Worm (Caenorhabditis elegans): ENCODE data around the gene C25E10.8.

The C25E10.8 gene

DNA sequence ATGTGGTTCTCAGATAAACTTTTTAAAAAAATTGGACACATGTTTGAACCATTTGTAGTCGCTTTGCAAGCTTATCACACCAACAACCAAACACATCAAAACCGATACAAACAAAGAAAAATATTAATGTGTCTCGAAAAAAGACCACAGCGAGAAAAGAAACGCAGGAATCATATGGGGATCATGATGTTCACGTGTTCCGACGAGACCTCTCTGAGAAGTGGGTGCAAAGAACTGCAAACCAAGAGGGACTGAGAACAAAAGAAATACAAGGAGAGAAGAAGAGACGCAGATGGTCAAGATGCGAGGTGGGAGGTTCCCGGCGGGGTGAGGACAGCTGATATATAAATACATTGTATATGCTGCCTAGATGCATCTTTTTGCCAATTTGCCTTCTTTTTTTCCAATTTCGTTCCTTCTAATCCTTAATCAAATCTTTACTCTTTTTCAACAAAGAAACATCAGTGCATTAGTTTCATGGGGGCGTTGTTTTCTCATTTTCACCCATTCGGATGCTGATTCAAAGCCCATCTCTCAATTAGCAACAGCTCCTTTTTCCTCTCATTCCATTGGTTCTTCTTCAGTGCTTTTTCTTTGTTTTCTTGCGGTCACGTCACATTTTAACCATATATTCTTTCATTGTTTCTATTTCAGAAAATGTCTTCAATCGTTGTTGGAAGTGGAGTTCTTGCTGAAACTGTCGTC is 41.9 kb upstream of the C25E10.8 start, which contains the start of gene F21C10.10 (continued):
- peak; percentile 70 for TF ChIP-seq nhr-47 (tag; optimal IDR thresholded peaks at IDR 0.05)
- no peak for TF ChIP-seq tlp-1 (tag; optimal IDR thresholded peaks at IDR 0.05)
- peak; percentile 86 for TF ChIP-seq tbx-2 (tag; optimal IDR thresholded peaks at IDR 0.05)
- peak; percentile 16 for TF ChIP-seq pax-3 (tag; optimal IDR thresholded peaks at IDR 0.05)
- peak; percentile 87 for TF ChIP-seq mep-1 (tag; optimal IDR thresholded peaks at IDR 0.05)
- TF ChIP-seq zag-1 (tag; optimal IDR thresholded peaks at IDR 0.05): no peak
- no peak for TF ChIP-seq nhr-237 (tag; optimal IDR thresholded peaks at IDR 0.05)
- no peak for TF ChIP-seq fkh-4 (tag; optimal IDR thresholded peaks at IDR 0.05; ENCODE audit: borderline replicate concordance)
- TF ChIP-seq sox-4 (tag; optimal IDR thresholded peaks at IDR 0.05): no peak
- TF ChIP-seq isw-1 (GFP tag; IDR thresholded peaks at IDR 0.05): no peak
- TF ChIP-seq nhr-77 (tag; optimal IDR thresholded peaks at IDR 0.05): peak; percentile 36
- no peak for TF ChIP-seq fkh-10 (GFP tag; optimal IDR thresholded peaks at IDR 0.05)
- TF ChIP-seq unc-30 (tag; optimal IDR thresholded peaks at IDR 0.05): no peak
- no peak for TF ChIP-seq nhr-12 (tag; optimal IDR thresholded peaks at IDR 0.05)
- peak in 2 of 3 experiments; percentile 9 to 31 for TF ChIP-seq ceh-82 (tag; optimal IDR thresholded peaks at IDR 0.05)
- TF ChIP-seq jun-1 (tag; optimal IDR thresholded peaks at IDR 0.05): peak; percentile 41
- 0 out of 2 replicates have a peak, but pooled peaks have one; percentile 7 for TF ChIP-seq mab-9 (GFP tag; IDR thresholded peaks at IDR 0.05)
- TF ChIP-seq dsc-1 (tag; optimal IDR thresholded peaks at IDR 0.05): peak; percentile 21
- no peak for TF ChIP-seq ceh-90 (tag; optimal IDR thresholded peaks at IDR 0.05)
- no peak for TF ChIP-seq pqm-1 (tag; optimal IDR thresholded peaks at IDR 0.05)
- TF ChIP-seq alr-1 (tag; optimal IDR thresholded peaks at IDR 0.05; ENCODE audit: borderline replicate concordance): no peak
- no peak for TF ChIP-seq ces-1 (GFP tag; optimal IDR thresholded peaks at IDR 0.05)
- TF ChIP-seq C04F5.9 (tag; optimal IDR thresholded peaks at IDR 0.05): peak; percentile 14
- peak; percentile 65 for TF ChIP-seq ztf-4 (tag; optimal IDR thresholded peaks at IDR 0.05)
- TF ChIP-seq nhr-19 (GFP tag; conservative IDR thresholded peaks at IDR 0.05): peak; percentile 96
- TF ChIP-seq egl-27 (tag; optimal IDR thresholded peaks at IDR 0.05): peak; percentile 33 to 39
- no peak for TF ChIP-seq ztf-11 (tag; optimal IDR thresholded peaks at IDR 0.05)
- TF ChIP-seq rnt-1 (tag; optimal IDR thresholded peaks at IDR 0.05): peak; percentile 67
- no peak for TF ChIP-seq hpl-2 (GFP tag; optimal IDR thresholded peaks at IDR 0.05)
- peak in 1 of 2 experiments; percentile 98 for TF ChIP-seq mdl-1 (tag; optimal IDR thresholded peaks at IDR 0.05)
- TF ChIP-seq unc-98 (GFP tag; IDR thresholded peaks at IDR 0.05): no peak
- no peak for TF ChIP-seq lin-15B (tag; optimal IDR thresholded peaks at IDR 0.05)
- TF ChIP-seq C16A3.4 (tag; optimal IDR thresholded peaks at IDR 0.05): peak; percentile 75
- peak; percentile 4 to 55 (median 46) for TF ChIP-seq dpl-1 (GFP tag; optimal IDR thresholded peaks at IDR 0.05)
- peak; percentile 77 for TF ChIP-seq skn-1 (tag; optimal IDR thresholded peaks at IDR 0.05)
- TF ChIP-seq ets-5 (GFP tag; IDR thresholded peaks at IDR 0.05): no peak
- TF ChIP-seq elt-2 (tag; optimal IDR thresholded peaks at IDR 0.05): peak; percentile 83

DNA sequence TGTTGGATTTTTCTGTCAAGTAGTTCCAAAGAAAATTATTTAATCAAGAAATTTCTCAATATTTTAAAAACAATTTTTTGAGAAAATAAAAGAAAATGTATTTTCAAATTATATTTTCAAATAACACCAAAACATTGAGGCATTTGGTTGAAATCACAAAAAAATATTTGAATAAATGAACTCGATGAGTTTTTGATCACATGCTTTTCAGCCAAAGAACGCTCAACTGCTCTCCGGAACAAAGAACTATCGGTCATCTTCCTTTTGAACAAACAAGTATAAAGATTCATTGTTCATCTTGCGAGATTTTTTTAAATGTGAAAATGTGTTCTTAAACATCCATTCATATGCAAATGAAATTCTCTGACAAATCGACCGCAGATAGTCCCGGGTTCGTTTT is 41.1 kb upstream of the C25E10.8 start:
- TF ChIP-seq skn-1 (tag; optimal IDR thresholded peaks at IDR 0.05): peak; percentile 20
- TF ChIP-seq lin-35 (GFP tag; optimal IDR thresholded peaks at IDR 0.05): peak in 1 of 2 experiments; percentile 14
- peak; percentile 80 for TF ChIP-seq nhr-19 (GFP tag; conservative IDR thresholded peaks at IDR 0.05)
- TF ChIP-seq efl-1 (optimal IDR thresholded peaks at IDR 0.05): no peak
- no peak for TF ChIP-seq efl-1 (GFP tag; optimal IDR thresholded peaks at IDR 0.05 in 1 of 2)
- TF ChIP-seq nhr-28 (tag; optimal IDR thresholded peaks at IDR 0.05): no peak

All from whole organism, L1 larva.